Fruit fly (Drosophila melanogaster) S2 (cell line): ENCODE results near the gene CG1532.
A peak's percentile ranks its signal among the peaks of the same experiment; 100 is the strongest.

Experiments used
- CG8478 ChIP-seq: fragments of >200 bp; optimal IDR thresholded peaks from 2 replicates; lab custom pipeline; 2018
- CTCF ChIP-seq, 2 experiments: fragments of >200 bp; optimal IDR thresholded peaks; 2 replicates each; lab custom pipeline; 2018

- no peak for TF ChIP-seq CG8478 (lab: Kevin White, UChicago)
- TF ChIP-seq CTCF (optimal IDR thresholded peaks at IDR 0.05; lab: Kevin White, UChicago): peak; percentile 73 to 84
Observed at dm6 chrX:21060579-21060978, 32.4 kb upstream of the CG1532 start.
